Fruit fly (Drosophila melanogaster) whole organism, wandering third instar larva: ENCODE results near the gene Snx1.

Experiments used
- CG32264 ChIP-seq: fragments of 200-800 bp; sonication (Bioruptor generic); optimal IDR thresholded peaks from 2 replicates; lab custom pipeline; 2016; ENCODE audit warnings: missing biosample characterization, missing genetic modification characterization
- CG9705 ChIP-seq: fragments of 200-800 bp; sonication (Bioruptor generic); optimal IDR thresholded peaks from 2 replicates; lab custom pipeline; 2018; ENCODE audit warnings: missing biosample characterization, mild to moderate bottlenecking, missing genetic modification characterization
- CrebA ChIP-seq: fragments of 200-800 bp; sonication (Bioruptor generic); optimal IDR thresholded peaks from 2 replicates; lab custom pipeline; 2016; ENCODE audit warnings: missing biosample characterization, mild to moderate bottlenecking, missing genetic modification characterization, borderline replicate concordance
- Dfd ChIP-seq: fragments of >200 bp; optimal IDR thresholded peaks from 2 replicates; lab custom pipeline; 2017; ENCODE audit warnings: missing biosample characterization, missing genetic modification characterization
- HLH106 ChIP-seq: fragments of 200-800 bp; optimal IDR thresholded peaks from 3 replicates; lab custom pipeline; 2019; ENCODE audit warnings: missing biosample characterization, mild to moderate bottlenecking, missing genetic modification characterization, moderate library complexity
- Hnf4 ChIP-seq: fragments of 200-800 bp; sonication (Bioruptor generic); optimal IDR thresholded peaks from 2 replicates; lab custom pipeline; 2016; ENCODE audit warnings: missing biosample characterization, mild to moderate bottlenecking, missing genetic modification characterization
- Hr78 ChIP-seq: fragments of >200 bp; optimal IDR thresholded peaks from 2 replicates; lab custom pipeline; 2017; ENCODE audit warnings: missing biosample characterization, missing genetic modification characterization
- Hr83 ChIP-seq: fragments of 200-300 bp; sonication (Bioruptor generic); optimal IDR thresholded peaks from 2 replicates; lab custom pipeline; 2016; ENCODE audit warnings: missing biosample characterization, mild to moderate bottlenecking, missing genetic modification characterization, moderate library complexity; ENCODE audit not compliant: poor library complexity, severe bottlenecking
- Jra ChIP-seq: sonication (Bioruptor generic); optimal IDR thresholded peaks from 2 replicates; lab custom pipeline; 2016; ENCODE audit warnings: missing biosample characterization, missing genetic modification characterization
- Mio ChIP-seq: sonication (Bioruptor generic); optimal IDR thresholded peaks from 2 replicates; lab custom pipeline; 2016; ENCODE audit warnings: missing biosample characterization, missing genetic modification characterization
- Myc ChIP-seq: fragments of >200 bp; optimal IDR thresholded peaks from 2 replicates; lab custom pipeline; 2017
- N ChIP-seq: fragments of >200 bp; optimal IDR thresholded peaks from 2 replicates; lab custom pipeline; 2018; ENCODE audit warnings: missing biosample characterization, missing external identifiers, missing genetic modification characterization
- OdsH ChIP-seq: fragments of 200-800 bp; sonication (Bioruptor generic); optimal IDR thresholded peaks from 2 replicates; lab custom pipeline; 2016; ENCODE audit warnings: missing biosample characterization, mild to moderate bottlenecking, missing genetic modification characterization
- Rel ChIP-seq, 2 experiments: fragments of 200-800 bp; sonication (Bioruptor generic) in 1 of 2; optimal IDR thresholded peaks; 2 replicates in 1 of 2; 3 replicates in 1 of 2; lab custom pipeline; 2016 to 2019; ENCODE audit warnings: mild to moderate bottlenecking in 2 of 2, missing biosample characterization in 2 of 2, missing genetic modification characterization in 2 of 2, moderate library complexity in 1 of 2
- Sp1 ChIP-seq: fragments of 200-800 bp; sonication (Bioruptor generic); optimal IDR thresholded peaks from 3 replicates; lab custom pipeline; 2019; ENCODE audit warnings: missing biosample characterization, mild to moderate bottlenecking, missing genetic modification characterization, moderate library complexity
- Vsx2 ChIP-seq: fragments of 200-300, 225-300 bp; sonication (Bioruptor generic); optimal IDR thresholded peaks from 2 replicates; lab custom pipeline; 2018; ENCODE audit warnings: missing biosample characterization, missing genetic modification characterization; ENCODE audit not compliant: partially characterized antibody
- brk ChIP-seq: fragments of 200-800 bp; sonication (Bioruptor generic); optimal IDR thresholded peaks from 2 replicates; lab custom pipeline; 2016; ENCODE audit warnings: missing biosample characterization, mild to moderate bottlenecking, missing genetic modification characterization
- dmrt93B ChIP-seq: fragments of 200-800 bp; sonication (Bioruptor generic); optimal IDR thresholded peaks from 2 replicates; lab custom pipeline; 2018; ENCODE audit warnings: missing biosample characterization, mild to moderate bottlenecking, missing genetic modification characterization
- dsf ChIP-seq: sonication (Bioruptor generic); optimal IDR thresholded peaks from 2 replicates; lab custom pipeline; 2016; ENCODE audit warnings: missing biosample characterization, missing genetic modification characterization, borderline replicate concordance
- ey ChIP-seq: fragments of 200-800 bp; sonication (Bioruptor generic); optimal IDR thresholded peaks from 2 replicates; lab custom pipeline; 2016; ENCODE audit warnings: missing biosample characterization, missing genetic modification characterization
- foxo ChIP-seq, 2 experiments: fragments of 200-800 bp; sonication (Bioruptor generic); optimal IDR thresholded peaks; 2 replicates in 1 of 2; 3 replicates in 1 of 2; lab custom pipeline; 2016 to 2017; ENCODE audit warnings: missing biosample characterization in 2 of 2, missing genetic modification characterization in 2 of 2
- fru ChIP-seq: fragments of 200-800 bp; sonication (Bioruptor generic); optimal IDR thresholded peaks from 3 replicates; lab custom pipeline; 2016; ENCODE audit warnings: missing biosample characterization, mild to moderate bottlenecking, missing genetic modification characterization
- h ChIP-seq: fragments of 200-800 bp; sonication (Bioruptor generic); optimal IDR thresholded peaks from 3 replicates; lab custom pipeline; 2016; ENCODE audit warnings: missing biosample characterization, mild to moderate bottlenecking, missing genetic modification characterization
- jim ChIP-seq: fragments of 175-275, 200-325 bp; sonication (Bioruptor generic); optimal IDR thresholded peaks from 2 replicates; lab custom pipeline; 2016; ENCODE audit warnings: missing biosample characterization, mild to moderate bottlenecking, missing genetic modification characterization
- psq ChIP-seq: fragments of 200-800 bp; sonication (Bioruptor generic); optimal IDR thresholded peaks from 3 replicates; lab custom pipeline; 2017; ENCODE audit warnings: missing biosample characterization, mild to moderate bottlenecking, missing genetic modification characterization, moderate library complexity
- rgr ChIP-seq: fragments of 200-800 bp; sonication (Bioruptor generic); optimal IDR thresholded peaks from 3 replicates; lab custom pipeline; 2016; ENCODE audit warnings: missing biosample characterization, mild to moderate bottlenecking, missing genetic modification characterization
- sage ChIP-seq: fragments of 200-800 bp; sonication (Bioruptor generic); optimal IDR thresholded peaks from 2 replicates; lab custom pipeline; 2016; ENCODE audit warnings: missing biosample characterization, mild to moderate bottlenecking, missing genetic modification characterization
- sv ChIP-seq: fragments of 200-800 bp; sonication (Bioruptor generic); optimal IDR thresholded peaks from 3 replicates; lab custom pipeline; 2016; ENCODE audit warnings: missing biosample characterization, missing genetic modification characterization
- tai ChIP-seq: sonication (Bioruptor generic); optimal IDR thresholded peaks from 2 replicates; lab custom pipeline; 2016; ENCODE audit warnings: missing biosample characterization, missing genetic modification characterization
- usp ChIP-seq: fragments of >200 bp; optimal IDR thresholded peaks from 2 replicates; lab custom pipeline; 2017; ENCODE audit warnings: missing biosample characterization, missing genetic modification characterization
- woc ChIP-seq: sonication (Bioruptor generic); optimal IDR thresholded peaks from 2 replicates; lab custom pipeline; 2016; ENCODE audit warnings: missing biosample characterization, mild to moderate bottlenecking, missing genetic modification characterization

Gene Snx1

dm6 chr2L:3449555-3450320 lies at the start of gene Snx1:
Gene Snx1, plus strand, starts transcription at chr2L:3449683.
- TF ChIP-seq Rel (GFP tag; optimal IDR thresholded peaks at IDR 0.05; lab: Kevin White, UChicago) (no peak), Rel (tag; optimal IDR thresholded peaks at IDR 0.05; lab: Kevin White, UChicago) (peak; percentile 80), sage (GFP tag; lab: Kevin White, UChicago) (peak; percentile 64), CrebA (GFP tag; lab: Kevin White, UChicago) (no peak), Hr83 (GFP tag; lab: Kevin White, UChicago) (no peak), brk (GFP tag; lab: Kevin White, UChicago) (no peak)

dm6 chr2L:3407722-3408121 lies 41.8 kb upstream of the Snx1 start:
- TF ChIP-seq woc (GFP tag; lab: Kevin White, UChicago) (no peak), Dfd (peak; percentile 98), Myc (no peak), psq (GFP tag; lab: Kevin White, UChicago) (no peak), sv (no peak), Sp1 (GFP tag; lab: Kevin White, UChicago) (no peak)

dm6 chr2L:3410260-3410659 lies 39.2 kb upstream of the Snx1 start, which contains the start of gene CG8840:
Gene CG8840, plus strand, starts transcription at chr2L:3410560.
- no peak for TF ChIP-seq rgr (GFP tag; lab: Kevin White, UChicago)
- no peak for TF ChIP-seq Hnf4 (GFP tag; lab: Kevin White, UChicago)
- no peak for TF ChIP-seq OdsH (GFP tag; lab: Kevin White, UChicago)
- no peak for TF ChIP-seq h (GFP tag; lab: Kevin White, UChicago)
- TF ChIP-seq Rel (GFP tag; optimal IDR thresholded peaks at IDR 0.05; lab: Kevin White, UChicago), result no peak
- TF ChIP-seq Rel (tag; optimal IDR thresholded peaks at IDR 0.05; lab: Kevin White, UChicago), result no peak
- no peak for TF ChIP-seq sv
- TF ChIP-seq Myc, result no peak
- no peak for TF ChIP-seq woc (GFP tag; lab: Kevin White, UChicago)
- no peak for TF ChIP-seq N (GFP tag; lab: Kevin White, UChicago)
- no peak for TF ChIP-seq HLH106 (tag; lab: Kevin White, UChicago)
- TF ChIP-seq brk (GFP tag; lab: Kevin White, UChicago), result no peak
- no peak for TF ChIP-seq usp (GFP tag; lab: Kevin White, UChicago)
- TF ChIP-seq jim (GFP tag; lab: Kevin White, UChicago), result no peak
- TF ChIP-seq Vsx2 (GFP tag; lab: Kevin White, UChicago), result no peak
- no peak for TF ChIP-seq dmrt93B (GFP tag; lab: Kevin White, UChicago)
- no peak for TF ChIP-seq Sp1 (GFP tag; lab: Kevin White, UChicago)
- TF ChIP-seq tai (GFP tag; lab: Kevin White, UChicago), result no peak
- TF ChIP-seq Jra (GFP tag; lab: Kevin White, UChicago), result no peak

dm6 chr2L:3416527-3417304 lies 32.8 kb upstream of the Snx1 start, which contains the start of gene CG31952:
Gene CG31952, plus strand, starts transcription at chr2L:3416693.
- TF ChIP-seq CG32264 (GFP tag; lab: Kevin White, UChicago) (no peak), HLH106 (tag; lab: Kevin White, UChicago) (no peak), CG9705 (GFP tag; lab: Kevin White, UChicago) (no peak), psq (GFP tag; lab: Kevin White, UChicago) (no peak), dsf (no peak), sv (no peak), rgr (GFP tag; lab: Kevin White, UChicago) (peak; percentile 31), Mio (no peak), ey (GFP tag; lab: Kevin White, UChicago) (peak; percentile 28), Vsx2 (GFP tag; lab: Kevin White, UChicago) (no peak), Jra (GFP tag; lab: Kevin White, UChicago) (no peak), brk (GFP tag; lab: Kevin White, UChicago) (no peak), OdsH (GFP tag; lab: Kevin White, UChicago) (no peak), Sp1 (GFP tag; lab: Kevin White, UChicago) (no peak), foxo (GFP tag; optimal IDR thresholded peaks at IDR 0.05; lab: Kevin White, UChicago) (peak in 1 of 2 experiments; percentile 41), h (GFP tag; lab: Kevin White, UChicago) (peak; percentile 54), sage (GFP tag; lab: Kevin White, UChicago) (no peak), Hr78 (GFP tag; lab: Kevin White, UChicago) (no peak), fru (GFP tag; lab: Kevin White, UChicago) (peak; percentile 40), tai (GFP tag; lab: Kevin White, UChicago) (no peak), Dfd (no peak)
